Fruit fly (Drosophila melanogaster) whole organism, prepupa: Measurements from ENCODE around the gene drm.

ENCODE experiments used
- Blimp-1 ChIP-seq: fragments of 200-800 bp; sonication (Bioruptor generic); optimal IDR thresholded peaks from 3 replicates; lab custom pipeline; 2017; ENCODE audit warnings: missing biosample characterization, missing genetic modification characterization, mild to moderate bottlenecking, moderate library complexity, missing genetic modification reagents
- CG10631 ChIP-seq: fragments of 200-800 bp; sonication (Bioruptor generic); optimal IDR thresholded peaks from 2 replicates; lab custom pipeline; 2016; ENCODE audit warnings: missing biosample characterization, missing genetic modification characterization
- CG10669 ChIP-seq: fragments of 200-800 bp; sonication (Bioruptor generic); optimal IDR thresholded peaks from 3 replicates; lab custom pipeline; 2018; ENCODE audit warnings: missing biosample characterization, mild to moderate bottlenecking, missing genetic modification characterization, moderate library complexity
- CG11294 ChIP-seq: fragments of 200-800 bp; sonication (Bioruptor generic); IDR thresholded peaks from 2 replicates; pipeline ENCODE4 v1.3.6; 2022; ENCODE audit warnings: missing biosample characterization, missing genetic modification characterization
- CG11762 ChIP-seq: fragments of 200-800 bp; sonication (Bioruptor generic); optimal IDR thresholded peaks from 3 replicates; lab custom pipeline; 2016; ENCODE audit warnings: missing biosample characterization, missing genetic modification characterization; ENCODE audit not compliant: insufficient read depth
- CG11902 ChIP-seq: fragments of 200-800 bp; sonication (Bioruptor generic); optimal IDR thresholded peaks from 3 replicates; lab custom pipeline; 2016; ENCODE audit warnings: missing biosample characterization, missing genetic modification characterization
- CG15336 ChIP-seq: fragments of 200-800 bp; sonication (Bioruptor generic); IDR thresholded peaks from 2 replicates; pipeline ENCODE4 v1.3.6; 2022; ENCODE audit warnings: missing biosample characterization, missing genetic modification characterization
- CG16779 ChIP-seq: fragments of 200-800 bp; sonication (Bioruptor generic); optimal IDR thresholded peaks from 3 replicates; lab custom pipeline; 2017; ENCODE audit warnings: missing biosample characterization, mild to moderate bottlenecking, missing genetic modification characterization
- CG3032 ChIP-seq: fragments of 200-800 bp; optimal IDR thresholded peaks from 2 replicates; lab custom pipeline; 2019; ENCODE audit warnings: missing biosample characterization, mild to moderate bottlenecking, missing genetic modification characterization, moderate library complexity
- CG31627 ChIP-seq: fragments of 200-800 bp; sonication (Bioruptor generic); optimal IDR thresholded peaks from 3 replicates; lab custom pipeline; 2016; ENCODE audit warnings: missing biosample characterization, missing genetic modification characterization
- CG32006 ChIP-seq: fragments of 200-800 bp; sonication (Bioruptor generic); optimal IDR thresholded peaks from 3 replicates; lab custom pipeline; 2017; ENCODE audit warnings: missing biosample characterization, mild to moderate bottlenecking, missing genetic modification characterization
- CG3919 ChIP-seq: fragments of 200-800 bp; sonication (Bioruptor generic); optimal IDR thresholded peaks from 3 replicates; lab custom pipeline; 2016; ENCODE audit warnings: missing biosample characterization, missing genetic modification characterization
- CG4318 ChIP-seq: fragments of 200-800 bp; sonication (Bioruptor generic); optimal IDR thresholded peaks from 3 replicates; lab custom pipeline; 2017; ENCODE audit warnings: missing biosample characterization, mild to moderate bottlenecking, missing genetic modification characterization
- CG6163 ChIP-seq: fragments of 200-800 bp; sonication (Bioruptor generic); IDR thresholded peaks from 3 replicates; pipeline ENCODE4 v1.3.6; 2022; ENCODE audit warnings: missing biosample characterization, missing genetic modification characterization
- CG6792 ChIP-seq: fragments of 200-800 bp; sonication (Bioruptor generic); optimal IDR thresholded peaks from 3 replicates; lab custom pipeline; 2016; ENCODE audit warnings: missing biosample characterization, missing genetic modification characterization
- CG6808 ChIP-seq: fragments of 200-800 bp; sonication (Bioruptor generic); optimal IDR thresholded peaks from 3 replicates; lab custom pipeline; 2017; ENCODE audit warnings: missing biosample characterization, missing genetic modification characterization, mild to moderate bottlenecking, moderate library complexity, missing genetic modification reagents
- CG7368 ChIP-seq: fragments of 200-800 bp; sonication (Bioruptor generic); optimal IDR thresholded peaks from 3 replicates; lab custom pipeline; 2016; ENCODE audit warnings: missing biosample characterization, missing genetic modification characterization
- CG8119 ChIP-seq: fragments of 200-800 bp; sonication (Bioruptor generic); IDR thresholded peaks from 3 replicates; pipeline ENCODE4 v1.3.6; 2022; ENCODE audit warnings: missing biosample characterization, missing genetic modification characterization
- CG9139 ChIP-seq: fragments of 200-800 bp; sonication (Bioruptor generic); optimal IDR thresholded peaks from 3 replicates; lab custom pipeline; 2017; ENCODE audit warnings: missing biosample characterization, mild to moderate bottlenecking, missing genetic modification characterization
- Ets21C ChIP-seq: fragments of 200-800 bp; sonication (Bioruptor generic); optimal IDR thresholded peaks from 3 replicates; lab custom pipeline; 2016; ENCODE audit warnings: missing biosample characterization, missing genetic modification characterization
- Ets96B ChIP-seq: fragments of 200-800 bp; optimal IDR thresholded peaks from 2 replicates; lab custom pipeline; 2019; ENCODE audit warnings: missing biosample characterization, mild to moderate bottlenecking, missing genetic modification characterization, moderate library complexity
- Gug ChIP-seq: fragments of 200-800 bp; sonication (Bioruptor generic); IDR thresholded peaks from 2 replicates; pipeline ENCODE4 v1.3.6; 2022; ENCODE audit warnings: missing biosample characterization, missing genetic modification characterization
- Hr38 ChIP-seq: sonication (Bioruptor generic); optimal IDR thresholded peaks from 2 replicates; lab custom pipeline; 2016; ENCODE audit warnings: missing biosample characterization, missing genetic modification characterization
- Hr39 ChIP-seq: fragments of 200-800 bp; sonication (Bioruptor generic); optimal IDR thresholded peaks from 2 replicates; lab custom pipeline; 2016; ENCODE audit warnings: missing biosample characterization, missing genetic modification characterization
- Hr4 ChIP-seq: fragments of 200-800 bp; sonication (Bioruptor generic); optimal IDR thresholded peaks from 3 replicates; lab custom pipeline; 2016; ENCODE audit warnings: missing biosample characterization, missing genetic modification characterization
- Met ChIP-seq: fragments of 200-800 bp; sonication (Bioruptor generic); optimal IDR thresholded peaks from 3 replicates; lab custom pipeline; 2016; ENCODE audit warnings: missing biosample characterization, missing genetic modification characterization
- Smox ChIP-seq: fragments of 200-800 bp; sonication (Bioruptor generic); optimal IDR thresholded peaks from 3 replicates; lab custom pipeline; 2016; ENCODE audit warnings: missing biosample characterization, missing genetic modification characterization
- Sox102F ChIP-seq: fragments of 200-800 bp; sonication (Bioruptor generic); optimal IDR thresholded peaks from 2 replicates; lab custom pipeline; 2016; ENCODE audit warnings: missing biosample characterization, mild to moderate bottlenecking, missing genetic modification characterization
- Sox14 ChIP-seq: fragments of 200-800 bp; sonication (Bioruptor generic); optimal IDR thresholded peaks from 3 replicates; lab custom pipeline; 2016; ENCODE audit warnings: missing biosample characterization, missing genetic modification characterization
- achi ChIP-seq: fragments of 200-800 bp; sonication (Bioruptor generic); optimal IDR thresholded peaks from 3 replicates; lab custom pipeline; 2016; ENCODE audit warnings: missing biosample characterization, missing genetic modification characterization
- cyc ChIP-seq: fragments of 200-800 bp; sonication (Bioruptor generic); optimal IDR thresholded peaks from 3 replicates; lab custom pipeline; 2016; ENCODE audit warnings: missing biosample characterization, missing genetic modification characterization
- dsx ChIP-seq: fragments of 200-800 bp; optimal IDR thresholded peaks from 3 replicates; lab custom pipeline; 2019; ENCODE audit warnings: missing biosample characterization, mild to moderate bottlenecking, missing genetic modification characterization, moderate library complexity; ENCODE audit not compliant: poor library complexity, severe bottlenecking
- esn ChIP-seq: fragments of 200-800 bp; sonication (Bioruptor generic); optimal IDR thresholded peaks from 2 replicates; lab custom pipeline; 2016; ENCODE audit warnings: missing biosample characterization, mild to moderate bottlenecking, missing genetic modification characterization, moderate library complexity
- fd59A ChIP-seq: fragments of 200-800 bp; sonication (Bioruptor generic); optimal IDR thresholded peaks from 2 replicates; lab custom pipeline; 2017; ENCODE audit warnings: missing biosample characterization, mild to moderate bottlenecking, missing genetic modification characterization, missing genetic modification reagents
- fd85E ChIP-seq: fragments of 200-800 bp; sonication (Bioruptor generic); optimal IDR thresholded peaks from 3 replicates; lab custom pipeline; 2016; ENCODE audit warnings: missing biosample characterization, missing genetic modification characterization
- fkh ChIP-seq: fragments of 200-800 bp; sonication (Bioruptor generic); optimal IDR thresholded peaks from 3 replicates; lab custom pipeline; 2017; ENCODE audit warnings: missing biosample characterization, mild to moderate bottlenecking, missing genetic modification characterization, moderate library complexity
- lz ChIP-seq: fragments of 200-800 bp; sonication (Bioruptor generic); optimal IDR thresholded peaks from 3 replicates; lab custom pipeline; 2016; ENCODE audit warnings: missing biosample characterization, missing genetic modification characterization
- net ChIP-seq: fragments of 200-800 bp; sonication (Bioruptor generic); optimal IDR thresholded peaks from 3 replicates; lab custom pipeline; 2016; ENCODE audit warnings: missing biosample characterization, missing genetic modification characterization
- pdm3 ChIP-seq: fragments of 200-800 bp; sonication (Bioruptor generic); optimal IDR thresholded peaks from 3 replicates; lab custom pipeline; 2016; ENCODE audit warnings: missing biosample characterization, missing genetic modification characterization
- salr ChIP-seq, 2 experiments: fragments of 200-800 bp; sonication (Bioruptor generic); optimal IDR thresholded peaks; 3 replicates each; lab custom pipeline; 2016 to 2018; ENCODE audit warnings: missing biosample characterization in 2 of 2, missing genetic modification characterization in 2 of 2, mild to moderate bottlenecking in 1 of 2
- spab ChIP-seq: fragments of 200-800 bp; sonication (Bioruptor generic); optimal IDR thresholded peaks from 2 replicates; lab custom pipeline; 2017; ENCODE audit warnings: missing biosample characterization, mild to moderate bottlenecking, missing genetic modification characterization, missing genetic modification reagents
- ss ChIP-seq, 2 experiments: fragments of 200-800 bp; sonication (Bioruptor generic); optimal IDR thresholded peaks; 2 replicates in 1 of 2; 3 replicates in 1 of 2; lab custom pipeline; 2017 to 2018; ENCODE audit warnings: mild to moderate bottlenecking in 2 of 2, missing biosample characterization in 2 of 2, missing genetic modification characterization in 2 of 2, moderate library complexity in 1 of 2
- svp ChIP-seq: fragments of 200-800 bp; sonication (Bioruptor generic); peaks from one replicate; lab custom pipeline; 2016; ENCODE audit warnings: missing biosample characterization, missing genetic modification characterization
- vri ChIP-seq: fragments of 200-800 bp; sonication (Bioruptor generic); optimal IDR thresholded peaks from 3 replicates; lab custom pipeline; 2016; ENCODE audit warnings: missing biosample characterization, mild to moderate bottlenecking, missing genetic modification characterization

drm gene

DNA sequence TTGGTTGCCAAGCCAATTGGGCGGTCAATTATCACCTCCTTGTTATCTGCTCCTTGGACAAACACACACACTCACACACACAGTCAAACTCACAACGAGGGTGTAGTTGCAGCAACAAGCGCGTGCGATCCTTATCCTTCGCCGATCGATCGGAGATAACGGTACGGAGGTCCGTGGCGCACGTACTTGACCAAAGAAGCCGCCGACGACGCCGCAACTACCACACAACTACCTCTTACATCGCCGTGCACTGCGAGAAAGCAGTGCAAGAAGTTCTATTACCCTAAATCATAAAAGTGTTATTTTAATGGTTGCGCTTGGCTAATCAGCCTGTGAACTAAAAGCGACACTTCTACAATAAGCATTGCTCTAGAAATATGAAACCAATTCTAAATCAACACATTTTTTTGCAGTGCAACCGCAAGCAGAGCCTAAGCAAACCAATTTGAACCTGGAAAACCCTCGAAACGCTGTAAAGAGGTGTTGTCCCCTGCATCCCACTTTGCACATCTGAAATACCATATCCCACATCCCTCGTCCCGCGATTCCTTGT lies 6.0 kb upstream of the drm start (continued):
- no peak for TF ChIP-seq Ets21C
- no peak for TF ChIP-seq fd85E (GFP tag; lab: Kevin White, UChicago)
- TF ChIP-seq CG3032 (tag; lab: Kevin White, UChicago) = peak; percentile 19
- peak; percentile 36 for TF ChIP-seq CG6808 (GFP tag; lab: Kevin White, UChicago)
- TF ChIP-seq fkh (GFP tag; lab: Kevin White, UChicago) = no peak
- TF ChIP-seq esn (GFP tag; lab: Kevin White, UChicago) = peak; percentile 49
- peak; percentile 66 for TF ChIP-seq Sox14 (GFP tag; lab: Kevin White, UChicago)
- TF ChIP-seq CG16779 (tag; lab: Kevin White, UChicago) = no peak
- TF ChIP-seq CG31627 = peak; percentile 41
- TF ChIP-seq net (GFP tag; lab: Kevin White, UChicago) = peak; percentile 6
- peak; percentile 14 for TF ChIP-seq CG10669 (GFP tag; lab: Kevin White, UChicago)
- TF ChIP-seq Gug (GFP tag; lab: Robert Waterston, UW) = no peak
- TF ChIP-seq CG6792 = peak; percentile 24
- peak; percentile 31 for TF ChIP-seq Ets96B (tag; lab: Kevin White, UChicago)
- 0 out of 2 replicates have a peak, but pooled peaks have one; percentile 19 for TF ChIP-seq CG11294 (GFP tag; lab: Robert Waterston, UW)
- peak; percentile 18 for TF ChIP-seq CG11902 (GFP tag; lab: Kevin White, UChicago)
- no peak for TF ChIP-seq Blimp-1
- peak; percentile 64 for TF ChIP-seq CG3919 (GFP tag; lab: Kevin White, UChicago)
- TF ChIP-seq CG4318 (GFP tag; lab: Kevin White, UChicago) = no peak
- TF ChIP-seq CG6163 (GFP tag; lab: Robert Waterston, UW) = peak; percentile 57; the same call in 1 of the 3 replicates
- peak; percentile 44 for TF ChIP-seq CG32006 (GFP tag; lab: Kevin White, UChicago)
- TF ChIP-seq achi (GFP tag; lab: Kevin White, UChicago) = peak; percentile 27
- TF ChIP-seq CG9139 (GFP tag; lab: Kevin White, UChicago) = no peak

DNA sequence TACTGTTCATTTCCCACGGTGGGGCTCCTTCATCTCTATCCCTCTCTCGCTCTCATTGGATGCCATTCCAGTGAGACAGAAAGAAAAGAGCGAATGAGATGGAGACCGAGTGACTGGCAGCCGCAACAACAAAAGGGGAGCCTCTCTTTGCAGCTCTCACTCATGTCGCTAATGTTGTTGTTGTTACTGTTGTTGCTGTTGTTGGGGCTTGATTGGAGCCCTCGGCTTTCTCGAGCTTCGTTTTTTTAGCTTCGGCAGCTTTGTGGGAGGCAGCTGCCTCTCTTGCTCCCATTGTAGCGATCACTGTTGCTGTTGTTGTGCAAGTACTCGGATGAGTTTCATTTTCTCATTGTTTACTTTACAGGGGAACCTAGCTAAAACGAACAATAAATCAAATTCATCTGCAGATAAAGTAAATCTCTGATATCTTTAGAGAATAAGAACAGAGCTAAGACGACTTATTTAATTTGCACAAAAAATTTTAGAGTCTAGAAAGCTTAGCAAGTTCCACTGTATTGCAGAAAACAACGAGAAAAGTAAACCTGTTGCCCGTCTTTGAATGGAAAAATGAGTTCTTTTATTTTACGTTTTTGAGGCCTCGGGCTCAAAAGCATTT lies 4.7 kb upstream of the drm start:
- TF ChIP-seq cyc = peak; percentile 95
- peak; percentile 80 for TF ChIP-seq spab (GFP tag; lab: Kevin White, UChicago)
- TF ChIP-seq CG8119 (GFP tag; lab: Robert Waterston, UW) = peak; percentile 89
- peak; percentile 32 for TF ChIP-seq fkh (GFP tag; lab: Kevin White, UChicago)
- TF ChIP-seq esn (GFP tag; lab: Kevin White, UChicago) = peak; percentile 93
- peak; percentile 94 for TF ChIP-seq CG31627
- TF ChIP-seq salr (GFP tag; optimal IDR thresholded peaks at IDR 0.05; lab: Kevin White, UChicago) = peak; percentile 76 to 82
- peak; percentile 71 for TF ChIP-seq CG9139 (GFP tag; lab: Kevin White, UChicago)
- TF ChIP-seq ss (GFP tag; optimal IDR thresholded peaks at IDR 0.05; lab: Kevin White, UChicago) = peak; percentile 60 to 88
- TF ChIP-seq fd59A (GFP tag; lab: Kevin White, UChicago) = peak; percentile 78
- peak; percentile 84 for TF ChIP-seq CG3032 (tag; lab: Kevin White, UChicago)
- peak; percentile 92 for TF ChIP-seq CG6792
- peak; percentile 67 for TF ChIP-seq CG4318 (GFP tag; lab: Kevin White, UChicago)
- peak; percentile 91 for TF ChIP-seq Smox (GFP tag; lab: Kevin White, UChicago)
- peak; percentile 84 for TF ChIP-seq CG15336 (GFP tag; lab: Robert Waterston, UW)
- peak; percentile 91 for TF ChIP-seq Sox102F (GFP tag; lab: Kevin White, UChicago)
- TF ChIP-seq Hr4 = peak; percentile 87
- TF ChIP-seq CG7368 (GFP tag; lab: Kevin White, UChicago) = peak; percentile 90
- peak; percentile 89 for TF ChIP-seq CG10631 (GFP tag; lab: Kevin White, UChicago)
- peak; percentile 63 for TF ChIP-seq CG11294 (GFP tag; lab: Robert Waterston, UW)
- TF ChIP-seq Hr38 (GFP tag; lab: Kevin White, UChicago) = no peak
- TF ChIP-seq vri (GFP tag; lab: Kevin White, UChicago) = no peak
- peak; percentile 93 for TF ChIP-seq Met (GFP tag; lab: Kevin White, UChicago)
- TF ChIP-seq Sox14 (GFP tag; lab: Kevin White, UChicago) = peak; percentile 95
- TF ChIP-seq dsx (GFP tag; lab: Kevin White, UChicago) = peak; percentile 84
- TF ChIP-seq CG16779 (tag; lab: Kevin White, UChicago) = peak; percentile 59
- TF ChIP-seq Ets96B (tag; lab: Kevin White, UChicago) = peak; percentile 88
- TF ChIP-seq CG11902 (GFP tag; lab: Kevin White, UChicago) = peak; percentile 92
- TF ChIP-seq CG11762 (GFP tag; lab: Kevin White, UChicago) = peak; percentile 82
- peak; percentile 86 for TF ChIP-seq net (GFP tag; lab: Kevin White, UChicago)
- TF ChIP-seq Hr39 = peak; percentile 95
- peak; percentile 90 for TF ChIP-seq Ets21C
- peak; percentile 94 for TF ChIP-seq CG3919 (GFP tag; lab: Kevin White, UChicago)
- TF ChIP-seq svp (GFP tag; lab: Kevin White, UChicago) = peak; percentile 96
- TF ChIP-seq CG10669 (GFP tag; lab: Kevin White, UChicago) = peak; percentile 90
- peak; percentile 93 for TF ChIP-seq lz (GFP tag; lab: Kevin White, UChicago)
- TF ChIP-seq pdm3 (GFP tag; lab: Kevin White, UChicago) = peak; percentile 94
